Fruit fly (Drosophila melanogaster) Kc167 (cell line): Measurements from ENCODE around the gene Npc2a.

Experiments
- Myc ChIP-seq: fragments of >200 bp; optimal IDR thresholded peaks from 2 replicates; lab custom pipeline; 2017; ENCODE audit warnings: missing external identifiers
- Sin3A ChIP-seq: fragments of >200 bp; optimal IDR thresholded peaks from 2 replicates; lab custom pipeline; 2018; ENCODE audit warnings: missing external identifiers
- h ChIP-seq: fragments of >200 bp; optimal IDR thresholded peaks from 3 replicates; lab custom pipeline; 2018; ENCODE audit warnings: missing external identifiers
- insv ChIP-seq: fragments of >200 bp; optimal IDR thresholded peaks from 3 replicates; lab custom pipeline; 2018; ENCODE audit warnings: missing external identifiers
- psq ChIP-seq: fragments of >200 bp; optimal IDR thresholded peaks from 2 replicates; lab custom pipeline; 2017; ENCODE audit warnings: missing external identifiers
- ttk ChIP-seq: sonication (Bioruptor generic); optimal IDR thresholded peaks from 2 replicates; lab custom pipeline; 2017; ENCODE audit warnings: missing external identifiers

- no peak for TF ChIP-seq insv (lab: Kevin White, UChicago)
- no peak for TF ChIP-seq ttk (lab: Kevin White, UChicago)
- TF ChIP-seq Myc (lab: Kevin White, UChicago), result no peak
- TF ChIP-seq psq, result no peak
- no peak for TF ChIP-seq Sin3A
- TF ChIP-seq h (lab: Kevin White, UChicago), result no peak
These were observed 43.5 kb upstream of the Npc2a start for dm6 chr2L:1944473-1945110.
